Worm (Caenorhabditis elegans): ENCODE measurements around the gene Y39A1A.22.
A peak's percentile ranks its signal among the peaks of the same experiment; 100 is the strongest.

The Y39A1A.22 gene

DNA sequence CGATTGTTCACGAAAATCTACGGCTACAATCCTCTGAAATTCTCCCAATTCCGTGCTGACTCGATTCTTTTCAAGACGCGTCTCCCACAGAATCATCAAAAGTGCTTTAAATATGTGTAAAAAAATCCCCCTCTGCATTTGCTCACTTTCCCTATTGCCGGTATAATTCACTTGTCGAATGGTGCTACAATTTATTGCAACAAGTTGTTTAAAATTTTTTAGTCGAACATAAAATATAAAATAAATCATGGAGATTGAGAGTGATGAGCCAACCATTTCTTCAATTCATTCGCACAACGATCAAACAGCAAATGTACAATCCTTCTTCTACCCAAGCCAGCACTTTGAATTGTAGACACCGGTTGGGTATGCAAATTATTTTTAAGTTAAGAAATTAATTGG, 39.6 kb upstream of the Y39A1A.22 start (continued):
- no peak for TF ChIP-seq nhr-42 (GFP tag; IDR thresholded peaks at IDR 0.05)
- TF ChIP-seq mes-2 (tag; optimal IDR thresholded peaks at IDR 0.05; ENCODE audit: poor library complexity, severe bottlenecking) = no peak

- 0 out of 2 replicates have a peak, but pooled peaks have one; percentile 27 for TF ChIP-seq ceh-44 (GFP tag; IDR thresholded peaks at IDR 0.05)
- TF ChIP-seq zag-1 (tag; optimal IDR thresholded peaks at IDR 0.05) = no peak
- peak; percentile 71 for TF ChIP-seq nhr-25 (tag; optimal IDR thresholded peaks at IDR 0.05; ENCODE audit: borderline replicate concordance, insufficient read depth)
- TF ChIP-seq ceh-28 (tag; optimal IDR thresholded peaks at IDR 0.05) = no peak
- no peak for TF ChIP-seq skn-1 (tag; optimal IDR thresholded peaks at IDR 0.05)
- peak; percentile 99 for TF ChIP-seq php-3 (GFP tag; IDR thresholded peaks at IDR 0.05)
- peak; percentile 29 to 88 for TF ChIP-seq mdl-1 (tag; optimal IDR thresholded peaks at IDR 0.05)
- TF ChIP-seq daf-16 (GFP tag; optimal IDR thresholded peaks at IDR 0.05) = no peak
- peak; percentile 77 for TF ChIP-seq daf-16 (tag; optimal IDR thresholded peaks at IDR 0.05)
- no peak for TF ChIP-seq aly-2 (tag; optimal IDR thresholded peaks at IDR 0.05)
- TF ChIP-seq nhr-77 (tag; optimal IDR thresholded peaks at IDR 0.05) = peak; percentile 92
- TF ChIP-seq lim-7 (GFP tag; IDR thresholded peaks at IDR 0.05) = no peak
- TF ChIP-seq rbr-2 (tag; optimal IDR thresholded peaks at IDR 0.05) = peak; percentile 58
- TF ChIP-seq lin-13 (GFP tag; optimal IDR thresholded peaks at IDR 0.05) = peak; percentile 93
- peak; percentile 97 for TF ChIP-seq lin-1 (GFP tag; IDR thresholded peaks at IDR 0.05)
- TF ChIP-seq tra-1 (GFP tag; IDR thresholded peaks at IDR 0.05) = peak; percentile 85
- TF ChIP-seq nhr-237 (tag; optimal IDR thresholded peaks at IDR 0.05) = no peak
- TF ChIP-seq D1046.2 (GFP tag; IDR thresholded peaks at IDR 0.05) = 0 out of 2 replicates have a peak, but pooled peaks have one; percentile 45
- TF ChIP-seq ZK337.2 (GFP tag; IDR thresholded peaks at IDR 0.05) = no peak
- TF ChIP-seq dmd-9 (GFP tag; IDR thresholded peaks at IDR 0.05) = 0 out of 2 replicates have a peak, but pooled peaks have one; percentile 32
- peak; percentile 76 for TF ChIP-seq pha-4 (GFP tag; IDR thresholded peaks at IDR 0.05)
- TF ChIP-seq pha-4 (tag; optimal IDR thresholded peaks at IDR 0.05) = no peak
- TF ChIP-seq mes-2 (tag; optimal IDR thresholded peaks at IDR 0.05; ENCODE audit: poor library complexity, severe bottlenecking) = peak; percentile 82
- TF ChIP-seq T20F7.1 (GFP tag; optimal IDR thresholded peaks at IDR 0.05) = no peak
- TF ChIP-seq lir-3 (tag; optimal IDR thresholded peaks at IDR 0.05) = no peak
- no peak for TF ChIP-seq ZK546.5 (tag; optimal IDR thresholded peaks at IDR 0.05)
- peak; percentile 65 for TF ChIP-seq T26A8.4 (GFP tag; IDR thresholded peaks at IDR 0.05)
- TF ChIP-seq saeg-2 (GFP tag; IDR thresholded peaks at IDR 0.05) = no peak
- no peak for TF ChIP-seq egl-43 (GFP tag; IDR thresholded peaks at IDR 0.05)
- TF ChIP-seq nhr-11 (tag; optimal IDR thresholded peaks at IDR 0.05) = peak; percentile 16
- TF ChIP-seq lin-29 (GFP tag; IDR thresholded peaks at IDR 0.05) = no peak
- TF ChIP-seq Y48G9A.11 (GFP tag; IDR thresholded peaks at IDR 0.05) = peak; percentile 88
- no peak for TF ChIP-seq snpc-4 (tag; optimal IDR thresholded peaks at IDR 0.05)
- TF ChIP-seq daf-8 (GFP tag; IDR thresholded peaks at IDR 0.05) = no peak
- peak; percentile 85 for TF ChIP-seq nhr-28 (tag; optimal IDR thresholded peaks at IDR 0.05)
- TF ChIP-seq cey-2 (tag; optimal IDR thresholded peaks at IDR 0.05; ENCODE audit: borderline replicate concordance, insufficient read depth) = no peak
- no peak for TF ChIP-seq hmg-1.1 (GFP tag; IDR thresholded peaks at IDR 0.05)
- TF ChIP-seq lin-38 (GFP tag; IDR thresholded peaks at IDR 0.05) = peak; percentile 99
- TF ChIP-seq gei-8 (GFP tag; optimal IDR thresholded peaks at IDR 0.05) = no peak
- TF ChIP-seq dmd-8 (GFP tag; IDR thresholded peaks at IDR 0.05) = no peak
- no peak for TF ChIP-seq egl-27 (tag; optimal IDR thresholded peaks at IDR 0.05)
- TF ChIP-seq daf-19 (GFP tag; conservative IDR thresholded peaks at IDR 0.05) = no peak
- peak in 1 of 2 experiments; percentile 87 for TF ChIP-seq lsy-2 (tag; optimal IDR thresholded peaks at IDR 0.05)
- TF ChIP-seq lin-39 (tag; optimal IDR thresholded peaks at IDR 0.05) = no peak
- TF ChIP-seq nhr-102 (tag; optimal IDR thresholded peaks at IDR 0.05) = peak; percentile 76
- peak; percentile 91 for TF ChIP-seq dpl-1 (GFP tag; optimal IDR thresholded peaks at IDR 0.05)
- TF ChIP-seq unc-39 (tag; optimal IDR thresholded peaks at IDR 0.05) = no peak
- peak in 1 of 2 experiments; percentile 71 for TF ChIP-seq hif-1 (tag; optimal IDR thresholded peaks at IDR 0.05)
Observed at ce11 chrIII:10742382-10742860, 35.6 kb upstream of the Y39A1A.22 start, which contains the start of the genes tbb-1 and rib-2. Gene tbb-1, minus strand, starts transcription at chrIII:10742432. Gene rib-2, plus strand, starts transcription at chrIII:10742810.

Data from whole organism, L4 larva.